Worm (Caenorhabditis elegans) whole organism, L1 larva: ENCODE data around the gene ptr-25.

ENCODE experiments used
- C04F5.9 ChIP-seq: sonication (generic microtip); optimal IDR thresholded peaks from 2 replicates; lab custom pipeline; 2016; ENCODE audit warnings: missing genetic modification characterization, missing compliant biosample characterization
- C16A3.4 ChIP-seq: fragments of 150-350 bp; optimal IDR thresholded peaks from 2 replicates; lab custom pipeline; 2014; ENCODE audit warnings: missing biosample characterization, missing genetic modification characterization
- C34B4.2 ChIP-seq: sonication (generic microtip); optimal IDR thresholded peaks from 2 replicates; lab custom pipeline; 2017; ENCODE audit warnings: mild to moderate bottlenecking, missing genetic modification characterization, missing compliant biosample characterization
- aha-1 ChIP-seq: fragments of 150-350 bp; optimal IDR thresholded peaks from 2 replicates; lab custom pipeline; 2014; ENCODE audit warnings: missing biosample characterization, missing genetic modification characterization
- ama-1 ChIP-seq: fragments of 150-350 bp; optimal IDR thresholded peaks from 2 replicates; lab custom pipeline; 2014
- ceh-8 ChIP-seq: fragments of 200-800 bp; sonication (Bioruptor generic); optimal IDR thresholded peaks from 2 replicates; lab custom pipeline; 2018; ENCODE audit warnings: mild to moderate bottlenecking, missing genetic modification characterization, moderate library complexity, missing compliant biosample characterization
- ceh-82 ChIP-seq, 3 experiments: fragments of 150-350 bp in 1 of 3; sonication (generic microtip) in 2 of 3; optimal IDR thresholded peaks; 2 replicates each; lab custom pipeline; 2014 to 2017; ENCODE audit warnings: missing biosample characterization in 3 of 3, missing genetic modification characterization in 3 of 3
- ceh-90 ChIP-seq: sonication (generic microtip); optimal IDR thresholded peaks from 2 replicates; lab custom pipeline; 2016; ENCODE audit warnings: missing genetic modification characterization, missing compliant biosample characterization
- ces-1 ChIP-seq: fragments of 150-350 bp; optimal IDR thresholded peaks from 2 replicates; lab custom pipeline; 2014; ENCODE audit warnings: missing biosample characterization, missing genetic modification reagents, missing genetic modification characterization
- dpl-1 ChIP-seq, 3 experiments: fragments of 150-350 bp in 2 of 3; sonication (generic microtip) in 1 of 3; optimal IDR thresholded peaks; 2 replicates each; lab custom pipeline; 2014 to 2017; ENCODE audit warnings: missing biosample characterization in 3 of 3, missing genetic modification characterization in 3 of 3, missing genetic modification reagents in 3 of 3
- dsc-1 ChIP-seq: sonication (generic microtip); optimal IDR thresholded peaks from 2 replicates; lab custom pipeline; 2016; ENCODE audit warnings: mild to moderate bottlenecking, missing genetic modification characterization, missing compliant biosample characterization
- efl-3 ChIP-seq: fragments of 200-800 bp; sonication (Bioruptor generic); optimal IDR thresholded peaks from 2 replicates; lab custom pipeline; 2018; ENCODE audit warnings: mild to moderate bottlenecking, missing genetic modification characterization, missing compliant biosample characterization
- egl-27 ChIP-seq, 2 experiments: fragments of 150-350 bp in 1 of 2; sonication (generic microtip); optimal IDR thresholded peaks; 3 replicates each; lab custom pipeline; 2017 to 2018; ENCODE audit warnings: missing biosample characterization in 2 of 2, missing genetic modification characterization in 2 of 2, missing genetic modification reagents in 2 of 2
- elt-2 ChIP-seq: sonication (generic microtip); optimal IDR thresholded peaks from 2 replicates; lab custom pipeline; 2016; ENCODE audit warnings: missing genetic modification characterization, mild to moderate bottlenecking, inconsistent platforms, missing compliant biosample characterization, missing genetic modification reagents
- fos-1 ChIP-seq: fragments of 150-350 bp; optimal IDR thresholded peaks from 2 replicates; lab custom pipeline; 2014; ENCODE audit warnings: missing biosample characterization, missing genetic modification characterization
- hlh-17 ChIP-seq: fragments of 200-800 bp; sonication (Bioruptor generic); optimal IDR thresholded peaks from 2 replicates; lab custom pipeline; 2018; ENCODE audit warnings: missing genetic modification characterization, mild to moderate bottlenecking, missing compliant biosample characterization, moderate library complexity, borderline replicate concordance
- hlh-4 ChIP-seq: sonication (generic microtip); optimal IDR thresholded peaks from 2 replicates; lab custom pipeline; 2016; ENCODE audit warnings: mild to moderate bottlenecking, missing genetic modification characterization, missing compliant biosample characterization
- hpl-2 ChIP-seq: fragments of 150-350 bp; optimal IDR thresholded peaks from 2 replicates; lab custom pipeline; 2014; ENCODE audit warnings: missing biosample characterization, missing genetic modification reagents, missing genetic modification characterization
- irx-1 ChIP-seq: sonication (generic microtip); optimal IDR thresholded peaks from 2 replicates; lab custom pipeline; 2016; ENCODE audit warnings: missing genetic modification characterization, missing compliant biosample characterization
- lin-14 ChIP-seq: fragments of 200-800 bp; sonication (Bioruptor generic); optimal IDR thresholded peaks from 2 replicates; lab custom pipeline; 2018; ENCODE audit warnings: mild to moderate bottlenecking, missing genetic modification characterization, moderate library complexity, missing compliant biosample characterization
- lin-15B ChIP-seq: fragments of 150-350 bp; sonication (generic microtip); optimal IDR thresholded peaks from 3 replicates; lab custom pipeline; 2014; ENCODE audit warnings: missing biosample characterization, missing genetic modification characterization
- lin-35 ChIP-seq, 2 experiments: fragments of 150-350 bp; optimal IDR thresholded peaks; 2 replicates each; lab custom pipeline; 2014; ENCODE audit warnings: missing biosample characterization in 2 of 2, missing genetic modification characterization in 2 of 2, missing genetic modification reagents in 2 of 2
- mdl-1 ChIP-seq, 2 experiments: fragments of 150-350 bp; optimal IDR thresholded peaks; 2 replicates each; lab custom pipeline; 2014 to 2017; ENCODE audit warnings: missing biosample characterization in 2 of 2, missing genetic modification characterization in 2 of 2, inconsistent platforms in 1 of 2
- mef-2 ChIP-seq: fragments of 150-350 bp; optimal IDR thresholded peaks from 2 replicates; lab custom pipeline; 2014; ENCODE audit warnings: missing biosample characterization, missing genetic modification characterization
- mep-1 ChIP-seq: fragments of 150-350 bp; optimal IDR thresholded peaks from 2 replicates; lab custom pipeline; 2014; ENCODE audit warnings: missing biosample characterization, missing genetic modification characterization
- nhr-11 ChIP-seq: fragments of 150-350 bp; optimal IDR thresholded peaks from 2 replicates; lab custom pipeline; 2014; ENCODE audit warnings: missing biosample characterization, missing genetic modification characterization
- nhr-12 ChIP-seq: sonication (generic microtip); optimal IDR thresholded peaks from 2 replicates; lab custom pipeline; 2017; ENCODE audit warnings: missing biosample characterization, missing genetic modification characterization
- nhr-19 ChIP-seq: fragments of 200-800 bp; sonication (Bioruptor generic); conservative IDR thresholded peaks from 2 replicates; pipeline ENCODE4 v1.3.6; 2022; ENCODE audit warnings: missing genetic modification characterization, missing compliant biosample characterization
- nhr-20 ChIP-seq: sonication (generic microtip); optimal IDR thresholded peaks from 2 replicates; lab custom pipeline; 2016; ENCODE audit warnings: mild to moderate bottlenecking, missing genetic modification characterization, missing compliant biosample characterization
- nhr-237 ChIP-seq: fragments of 150-350 bp; optimal IDR thresholded peaks from 2 replicates; lab custom pipeline; 2014; ENCODE audit warnings: missing biosample characterization, missing genetic modification characterization
- nhr-28 ChIP-seq: fragments of 150-350 bp; optimal IDR thresholded peaks from 2 replicates; lab custom pipeline; 2014; ENCODE audit warnings: missing biosample characterization, missing genetic modification characterization
- nhr-47 ChIP-seq: sonication (generic microtip); optimal IDR thresholded peaks from 2 replicates; lab custom pipeline; 2016; ENCODE audit warnings: mild to moderate bottlenecking, missing genetic modification characterization, moderate library complexity, missing compliant biosample characterization
- nhr-71 ChIP-seq: sonication (generic microtip); optimal IDR thresholded peaks from 2 replicates; lab custom pipeline; 2016; ENCODE audit warnings: mild to moderate bottlenecking, missing genetic modification characterization, moderate library complexity, missing compliant biosample characterization
- nhr-84 ChIP-seq: sonication (generic microtip); optimal IDR thresholded peaks from 2 replicates; lab custom pipeline; 2017; ENCODE audit warnings: missing biosample characterization, missing genetic modification characterization
- nhr-85 ChIP-seq: sonication (generic microtip); peaks from one replicate; lab custom pipeline; 2016; ENCODE audit warnings: missing genetic modification characterization, inconsistent platforms, missing compliant biosample characterization
- nhr-90 ChIP-seq: sonication (generic microtip); optimal IDR thresholded peaks from 2 replicates; lab custom pipeline; 2016; ENCODE audit warnings: mild to moderate bottlenecking, missing genetic modification characterization, missing compliant biosample characterization; ENCODE audit not compliant: poor library complexity
- pag-3 ChIP-seq: sonication (generic microtip); optimal IDR thresholded peaks from 2 replicates; lab custom pipeline; 2017; ENCODE audit warnings: missing genetic modification characterization, mild to moderate bottlenecking, missing compliant biosample characterization, antibody characterized with exemption, borderline replicate concordance; ENCODE audit not compliant: insufficient read depth
- pax-3 ChIP-seq: fragments of 200-800 bp; sonication (Bioruptor generic); optimal IDR thresholded peaks from 2 replicates; lab custom pipeline; 2018; ENCODE audit warnings: mild to moderate bottlenecking, missing genetic modification characterization, moderate library complexity, missing compliant biosample characterization
- pqm-1 ChIP-seq: sonication (generic microtip); optimal IDR thresholded peaks from 3 replicates; lab custom pipeline; 2017; ENCODE audit warnings: missing biosample characterization, missing genetic modification characterization
- rnt-1 ChIP-seq: sonication (generic microtip); optimal IDR thresholded peaks from 2 replicates; lab custom pipeline; 2016; ENCODE audit warnings: mild to moderate bottlenecking, missing genetic modification characterization, moderate library complexity, missing compliant biosample characterization
- snu-23 ChIP-seq: sonication (generic microtip); optimal IDR thresholded peaks from 2 replicates; lab custom pipeline; 2016; ENCODE audit warnings: missing genetic modification characterization, missing compliant biosample characterization
- sox-4 ChIP-seq: sonication (generic microtip); optimal IDR thresholded peaks from 2 replicates; lab custom pipeline; 2016; ENCODE audit warnings: missing genetic modification characterization, missing compliant biosample characterization
- sptf-1 ChIP-seq: fragments of 150-350 bp; optimal IDR thresholded peaks from 2 replicates; lab custom pipeline; 2014; ENCODE audit warnings: missing biosample characterization, missing genetic modification characterization
- sup-37 ChIP-seq: fragments of 200-800 bp; sonication (Bioruptor generic); optimal IDR thresholded peaks from 2 replicates; lab custom pipeline; 2018; ENCODE audit warnings: mild to moderate bottlenecking, missing genetic modification characterization, missing compliant biosample characterization
- swsn-7 ChIP-seq: sonication (generic microtip); optimal IDR thresholded peaks from 2 replicates; lab custom pipeline; 2016; ENCODE audit warnings: missing genetic modification characterization, missing compliant biosample characterization
- tlp-1 ChIP-seq: fragments of 150-350 bp; optimal IDR thresholded peaks from 2 replicates; lab custom pipeline; 2014; ENCODE audit warnings: missing biosample characterization, missing genetic modification characterization
- unc-130 ChIP-seq: fragments of 150-350 bp; optimal IDR thresholded peaks from 2 replicates; lab custom pipeline; 2017; ENCODE audit warnings: missing biosample characterization, missing genetic modification characterization, inconsistent platforms
- unc-86 ChIP-seq: sonication (generic microtip); optimal IDR thresholded peaks from 2 replicates; lab custom pipeline; 2016; ENCODE audit warnings: missing genetic modification characterization, missing compliant biosample characterization
- unc-98 ChIP-seq: fragments of 200-800 bp; sonication (Bioruptor generic); IDR thresholded peaks from 2 replicates; pipeline ENCODE4 v1.3.6; 2022; ENCODE audit warnings: missing genetic modification characterization, missing compliant biosample characterization
- vab-15 ChIP-seq: sonication (generic microtip); optimal IDR thresholded peaks from 2 replicates; lab custom pipeline; 2017; ENCODE audit warnings: missing genotype, mild to moderate bottlenecking, missing genetic modification characterization, missing compliant biosample characterization
- xbp-1 ChIP-seq: sonication (generic microtip); optimal IDR thresholded peaks from 2 replicates; lab custom pipeline; 2016; ENCODE audit warnings: missing genetic modification characterization, missing compliant biosample characterization
- zip-4 ChIP-seq: fragments of 200-800 bp; sonication (Bioruptor generic); optimal IDR thresholded peaks from 2 replicates; lab custom pipeline; 2018; ENCODE audit warnings: mild to moderate bottlenecking, missing genetic modification characterization, moderate library complexity, missing compliant biosample characterization
- ztf-4 ChIP-seq: fragments of 150-350 bp; optimal IDR thresholded peaks from 2 replicates; lab custom pipeline; 2014; ENCODE audit warnings: missing biosample characterization, missing genetic modification characterization

Gene ptr-25

DNA sequence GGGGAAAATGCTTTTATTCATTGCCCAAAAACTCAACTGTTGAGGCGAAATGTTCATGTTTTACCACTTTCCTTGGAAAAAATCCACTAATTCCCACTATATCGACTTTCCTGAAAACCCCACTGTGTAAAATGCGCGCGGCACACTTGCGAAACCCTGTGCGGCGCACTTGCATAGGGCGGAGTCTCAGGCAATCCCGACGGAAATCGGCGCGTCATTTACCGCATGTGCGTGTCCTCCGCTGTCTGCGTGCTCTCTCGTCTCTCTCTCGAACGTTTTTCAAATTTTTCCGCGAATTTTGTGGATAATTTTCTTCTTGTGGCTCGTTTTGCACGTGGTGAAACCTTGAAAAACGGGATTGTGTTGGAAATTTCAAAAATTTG is 26.8 kb upstream of the ptr-25 start, which contains the start of gene atx-2 (continued):
- peak; percentile 63 to 69 (median 68) for TF ChIP-seq dpl-1 (GFP tag; optimal IDR thresholded peaks at IDR 0.05; lab: Kevin White, UChicago)
- peak; percentile 9 for TF ChIP-seq C34B4.2 (tag; lab: Kevin White, UChicago)
- TF ChIP-seq nhr-12 (tag; lab: Kevin White, UChicago): no peak
- peak; percentile 54 to 62 for TF ChIP-seq lin-35 (GFP tag; optimal IDR thresholded peaks at IDR 0.05; lab: Kevin White, UChicago)
- TF ChIP-seq pag-3 (tag; lab: Kevin White, UChicago): no peak
- TF ChIP-seq mdl-1 (tag; optimal IDR thresholded peaks at IDR 0.05; lab: Kevin White, UChicago): peak in 1 of 2 experiments; percentile 41
- peak; percentile 48 for TF ChIP-seq nhr-20 (tag; lab: Kevin White, UChicago)
- TF ChIP-seq xbp-1 (tag; lab: Kevin White, UChicago): peak; percentile 71
- no peak for TF ChIP-seq hlh-17 (GFP tag; lab: Kevin White, UChicago)
- no peak for TF ChIP-seq fos-1
- no peak for TF ChIP-seq mef-2 (tag; lab: Kevin White, UChicago)
- peak; percentile 75 for TF ChIP-seq nhr-71
- TF ChIP-seq ceh-8 (GFP tag; lab: Kevin White, UChicago): peak; percentile 37
- TF ChIP-seq ztf-4 (tag; lab: Kevin White, UChicago): peak; percentile 65
- TF ChIP-seq nhr-28: no peak
- TF ChIP-seq ama-1 (lab: Kevin White, UChicago): no peak
- TF ChIP-seq aha-1: peak; percentile 9
- TF ChIP-seq zip-4: peak; percentile 46
- peak; percentile 82 for TF ChIP-seq nhr-47 (tag; lab: Kevin White, UChicago)
- peak; percentile 79 for TF ChIP-seq nhr-19 (GFP tag; lab: Robert Waterston, UW)
- TF ChIP-seq efl-3 (GFP tag; lab: Kevin White, UChicago): peak; percentile 66
- peak; percentile 41 for TF ChIP-seq lin-15B
- TF ChIP-seq C16A3.4: peak; percentile 67
- peak; percentile 11 for TF ChIP-seq C04F5.9 (tag; lab: Kevin White, UChicago)
- peak; percentile 70 for TF ChIP-seq nhr-90
- no peak for TF ChIP-seq pax-3 (tag; lab: Kevin White, UChicago)
- TF ChIP-seq ceh-90 (tag; lab: Kevin White, UChicago): no peak
- peak; percentile 60; the same call in 1 of the 2 replicates for TF ChIP-seq unc-98 (GFP tag; lab: Robert Waterston, UW)
- TF ChIP-seq vab-15 (tag; lab: Kevin White, UChicago): no peak
- TF ChIP-seq rnt-1 (tag; lab: Kevin White, UChicago): peak; percentile 96
- TF ChIP-seq unc-130 (tag; lab: Kevin White, UChicago): peak; percentile 65
- no peak for TF ChIP-seq sox-4 (tag; lab: Kevin White, UChicago)
- TF ChIP-seq lin-14 (GFP tag; lab: Kevin White, UChicago): peak; percentile 79
- TF ChIP-seq elt-2 (tag; lab: Kevin White, UChicago): no peak
- TF ChIP-seq pqm-1: no peak
- peak; percentile 39 for TF ChIP-seq irx-1 (tag; lab: Kevin White, UChicago)
- TF ChIP-seq unc-86 (tag; lab: Kevin White, UChicago): peak; percentile 65
- TF ChIP-seq sptf-1: no peak
- no peak for TF ChIP-seq sup-37 (GFP tag; lab: Kevin White, UChicago)
- peak; percentile 68 to 78 (median 73) for TF ChIP-seq ceh-82 (tag; optimal IDR thresholded peaks at IDR 0.05; lab: Kevin White, UChicago)
- TF ChIP-seq nhr-237 (tag; lab: Kevin White, UChicago): no peak
- TF ChIP-seq snu-23 (GFP tag; lab: Kevin White, UChicago): peak; percentile 81
- peak; percentile 83 for TF ChIP-seq dsc-1 (tag; lab: Kevin White, UChicago)
- TF ChIP-seq swsn-7: peak; percentile 81
- peak; percentile 7 for TF ChIP-seq ces-1
- no peak for TF ChIP-seq nhr-11 (tag; lab: Kevin White, UChicago)
- TF ChIP-seq nhr-85 (tag; lab: Kevin White, UChicago): peak; percentile 77
- no peak for TF ChIP-seq egl-27 (tag; optimal IDR thresholded peaks at IDR 0.05; lab: Kevin White, UChicago)
- no peak for TF ChIP-seq hlh-4 (tag; lab: Kevin White, UChicago)
- no peak for TF ChIP-seq nhr-84
- peak; percentile 62 for TF ChIP-seq mep-1 (tag; lab: Kevin White, UChicago)
- no peak for TF ChIP-seq tlp-1
- TF ChIP-seq hpl-2 (GFP tag; lab: Kevin White, UChicago): peak; percentile 62
